Worm (Caenorhabditis elegans): Measurements from ENCODE around the gene F01G10.10.

Gene F01G10.10

ce11 chrIV:10281482-10281881 lies 35.5 kb downstream of the F01G10.10 start, which contains the start of gene thk-1:
Gene thk-1 (minus strand): TSS chrIV:10281582.
- TF ChIP-seq nhr-21 (tag; optimal IDR thresholded peaks at IDR 0.05) (no peak), nhr-6 (tag; optimal IDR thresholded peaks at IDR 0.05) (no peak), mab-5 (tag; optimal IDR thresholded peaks at IDR 0.05) (no peak), ztf-4 (tag; optimal IDR thresholded peaks at IDR 0.05) (no peak), fos-1 (tag; optimal IDR thresholded peaks at IDR 0.05) (peak; percentile 47)

- TF ChIP-seq nhr-129 (tag; optimal IDR thresholded peaks at IDR 0.05) (peak; percentile 80), blmp-1 (tag; optimal IDR thresholded peaks at IDR 0.05; ENCODE audit: insufficient read depth) (no peak), egl-27 (tag; optimal IDR thresholded peaks at IDR 0.05) (no peak), unc-55 (GFP tag; optimal IDR thresholded peaks at IDR 0.05) (peak; percentile 52), C34F6.9 (tag; optimal IDR thresholded peaks at IDR 0.05) (peak; percentile 75), zag-1 (tag; optimal IDR thresholded peaks at IDR 0.05) (peak; percentile 41), mdl-1 (tag; optimal IDR thresholded peaks at IDR 0.05) (peak in 1 of 2 experiments; percentile 43), nhr-77 (tag; optimal IDR thresholded peaks at IDR 0.05) (no peak), ama-1 (optimal IDR thresholded peaks at IDR 0.05) (no peak), nhr-6 (tag; optimal IDR thresholded peaks at IDR 0.05) (no peak), aly-2 (tag; optimal IDR thresholded peaks at IDR 0.05) (no peak), alr-1 (tag; optimal IDR thresholded peaks at IDR 0.05) (no peak), sma-9 (GFP tag; optimal IDR thresholded peaks at IDR 0.05) (peak; percentile 9), sma-9 (tag; optimal IDR thresholded peaks at IDR 0.05) (no peak), gmeb-1 (tag; optimal IDR thresholded peaks at IDR 0.05) (peak; percentile 74), nhr-21 (tag; optimal IDR thresholded peaks at IDR 0.05) (peak; percentile 17), fos-1 (tag; optimal IDR thresholded peaks at IDR 0.05) (peak; percentile 65), lsy-2 (tag; optimal IDR thresholded peaks at IDR 0.05) (peak in 1 of 2 experiments; percentile 59), nhr-25 (tag; optimal IDR thresholded peaks at IDR 0.05) (peak; percentile 29), lin-13 (GFP tag; optimal IDR thresholded peaks at IDR 0.05) (peak; percentile 53), crh-2 (tag; optimal IDR thresholded peaks at IDR 0.05) (peak; percentile 92), mab-5 (tag; optimal IDR thresholded peaks at IDR 0.05) (no peak), lin-11 (tag; optimal IDR thresholded peaks at IDR 0.05) (peak; percentile 46)
These were observed 38.4 kb downstream of the F01G10.10 start, which contains the start of gene rad-51 for ce11 chrIV:10284194-10284910. Gene rad-51 (minus strand): TSS chrIV:10284244.

- TF ChIP-seq mbf-1 (tag; optimal IDR thresholded peaks at IDR 0.05): no peak
- TF ChIP-seq elt-3 (tag; optimal IDR thresholded peaks at IDR 0.05): no peak
- TF ChIP-seq ama-1 (optimal IDR thresholded peaks at IDR 0.05): no peak
- TF ChIP-seq nhr-6 (tag; optimal IDR thresholded peaks at IDR 0.05): no peak
- no peak for TF ChIP-seq F13H6.1 (tag; optimal IDR thresholded peaks at IDR 0.05)
- TF ChIP-seq lsy-2 (tag; optimal IDR thresholded peaks at IDR 0.05): peak in 1 of 2 experiments; percentile 20
These were observed 39.4 kb downstream of the F01G10.10 start for ce11 chrIV:10285328-10285727.

ce11 chrIV:10286655-10287054 lies 40.7 kb downstream of the F01G10.10 start, which contains the start of gene ebax-1:
Gene ebax-1 (plus strand): TSS chrIV:10286955.
- no peak for TF ChIP-seq peb-1 (tag; optimal IDR thresholded peaks at IDR 0.05)
- no peak for TF ChIP-seq lin-11 (tag; optimal IDR thresholded peaks at IDR 0.05)
- no peak for TF ChIP-seq lsy-2 (tag; optimal IDR thresholded peaks at IDR 0.05)
- no peak for TF ChIP-seq mdl-1 (tag; optimal IDR thresholded peaks at IDR 0.05)
- TF ChIP-seq sma-9 (GFP tag; optimal IDR thresholded peaks at IDR 0.05): no peak
- TF ChIP-seq sma-9 (tag; optimal IDR thresholded peaks at IDR 0.05): no peak
- no peak for TF ChIP-seq unc-55 (GFP tag; optimal IDR thresholded peaks at IDR 0.05)
- TF ChIP-seq Y55F3AM.14 (GFP tag; optimal IDR thresholded peaks at IDR 0.05): no peak
- TF ChIP-seq snpc-4 (tag; optimal IDR thresholded peaks at IDR 0.05): no peak
- TF ChIP-seq gmeb-1 (tag; optimal IDR thresholded peaks at IDR 0.05): no peak
- TF ChIP-seq ZK546.5 (tag; optimal IDR thresholded peaks at IDR 0.05): no peak
- no peak for TF ChIP-seq unc-39 (tag; optimal IDR thresholded peaks at IDR 0.05)
- TF ChIP-seq elt-3 (tag; optimal IDR thresholded peaks at IDR 0.05): no peak

ce11 chrIV:10288575-10288974 lies 42.6 kb downstream of the F01G10.10 start:
- TF ChIP-seq nhr-6 (tag; optimal IDR thresholded peaks at IDR 0.05): no peak

Measured in whole organism, L2 larva.